Worm (Caenorhabditis elegans) whole organism, young adult: ENCODE measurements around the gene pqn-25.

Source experiments
- B0035.1 ChIP-seq: sonication (generic microtip); optimal IDR thresholded peaks from 2 replicates; lab custom pipeline; 2016; ENCODE audit warnings: missing genetic modification characterization, mild to moderate bottlenecking, missing compliant biosample characterization, missing genotype, missing genetic modification reagents
- C06A6.2 ChIP-seq: fragments of 200-800 bp; sonication (Bioruptor generic); conservative IDR thresholded peaks from 2 replicates; pipeline ENCODE4 v1.3.6; 2022; ENCODE audit warnings: missing genetic modification characterization, missing compliant biosample characterization
- D2030.7 ChIP-seq: fragments of 200-800 bp; sonication (Bioruptor generic); IDR thresholded peaks from 2 replicates; pipeline ENCODE4 v1.3.6; 2022; ENCODE audit warnings: missing genetic modification reagents, missing genetic modification characterization, missing compliant biosample characterization
- F39B2.1 ChIP-seq: fragments of 200-800 bp; sonication (Bioruptor generic); IDR thresholded peaks from 2 replicates; pipeline ENCODE4 v1.3.6; 2022; ENCODE audit warnings: missing genetic modification reagents, missing genetic modification characterization, missing compliant biosample characterization
- F52B5.7 ChIP-seq: sonication (generic microtip); optimal IDR thresholded peaks from 2 replicates; lab custom pipeline; 2016; ENCODE audit warnings: mild to moderate bottlenecking, missing genetic modification characterization, missing compliant biosample characterization
- F55B11.4 ChIP-seq: sonication (generic microtip); optimal IDR thresholded peaks from 2 replicates; lab custom pipeline; 2016; ENCODE audit warnings: missing compliant biosample characterization, missing genetic modification characterization, borderline replicate concordance; ENCODE audit not compliant: insufficient read depth
- K11D2.4 ChIP-seq: fragments of 200-800 bp; sonication (Bioruptor generic); IDR thresholded peaks from 2 replicates; pipeline ENCODE4 v1.3.6; 2022; ENCODE audit warnings: missing genetic modification reagents, missing genetic modification characterization, missing compliant biosample characterization
- T26A5.8 ChIP-seq: sonication (generic microtip); optimal IDR thresholded peaks from 2 replicates; lab custom pipeline; 2016; ENCODE audit warnings: missing genetic modification characterization, missing compliant biosample characterization
- Y67H2A.10 ChIP-seq: fragments of 200-800 bp; sonication (Bioruptor generic); conservative IDR thresholded peaks from 2 replicates; pipeline ENCODE4 v1.3.6; 2022; ENCODE audit warnings: missing genetic modification reagents, missing genetic modification characterization, missing compliant biosample characterization
- Y79H2A.3 ChIP-seq: fragments of 200-800 bp; sonication (Bioruptor generic); conservative IDR thresholded peaks from 2 replicates; pipeline ENCODE4 v1.3.6; 2022; ENCODE audit warnings: missing genetic modification reagents, missing genetic modification characterization, missing compliant biosample characterization
- Y95B8A.8 ChIP-seq: fragments of 200-800 bp; sonication (Bioruptor generic); IDR thresholded peaks from 2 replicates; pipeline ENCODE4 v1.3.6; 2022; ENCODE audit warnings: missing genetic modification reagents, missing genetic modification characterization, missing compliant biosample characterization
- ZK185.1 ChIP-seq: sonication (generic microtip); optimal IDR thresholded peaks from 2 replicates; lab custom pipeline; 2016; ENCODE audit warnings: mild to moderate bottlenecking, missing genetic modification characterization, missing compliant biosample characterization; ENCODE audit not compliant: poor library complexity, severe bottlenecking
- aptf-2 ChIP-seq: fragments of 200-800 bp; sonication (Bioruptor generic); conservative IDR thresholded peaks from 2 replicates; pipeline ENCODE4 v1.3.6; 2022; ENCODE audit warnings: missing genetic modification reagents, missing genetic modification characterization, missing compliant biosample characterization
- aptf-3 ChIP-seq: fragments of 200-800 bp; sonication (Bioruptor generic); IDR thresholded peaks from 2 replicates; pipeline ENCODE4 v1.3.6; 2022; ENCODE audit warnings: missing genetic modification characterization, missing compliant biosample characterization
- ceh-100 ChIP-seq: fragments of 200-800 bp; sonication (Bioruptor generic); IDR thresholded peaks from 2 replicates; pipeline ENCODE4 v1.3.6; 2022; ENCODE audit warnings: missing genetic modification reagents, missing genetic modification characterization, missing compliant biosample characterization
- ceh-40 ChIP-seq: fragments of 200-800 bp; sonication (Bioruptor generic); IDR thresholded peaks from 2 replicates; pipeline ENCODE4 v1.3.6; 2022; ENCODE audit warnings: missing genetic modification characterization, missing compliant biosample characterization
- ceh-58 ChIP-seq: fragments of 200-800 bp; sonication (Bioruptor generic); IDR thresholded peaks from 2 replicates; pipeline ENCODE4 v1.3.6; 2022; ENCODE audit warnings: missing genetic modification characterization, missing compliant biosample characterization
- ceh-91 ChIP-seq: fragments of 200-800 bp; sonication (Bioruptor generic); IDR thresholded peaks from 2 replicates; pipeline ENCODE4 v1.3.6; 2022; ENCODE audit warnings: missing genetic modification reagents, missing genetic modification characterization, missing compliant biosample characterization
- die-1 ChIP-seq: sonication (generic microtip); optimal IDR thresholded peaks from 2 replicates; lab custom pipeline; 2016; ENCODE audit warnings: missing genotype, mild to moderate bottlenecking, missing genetic modification characterization, missing compliant biosample characterization
- dox-1 ChIP-seq: fragments of 200-800 bp; sonication (Bioruptor generic); IDR thresholded peaks from 2 replicates; pipeline ENCODE4 v1.3.6; 2022; ENCODE audit warnings: missing genetic modification reagents, missing genetic modification characterization, missing compliant biosample characterization
- dpff-1 ChIP-seq: sonication (generic microtip); optimal IDR thresholded peaks from 2 replicates; lab custom pipeline; 2017; ENCODE audit warnings: mild to moderate bottlenecking, missing genetic modification characterization, missing compliant biosample characterization
- egl-18 ChIP-seq: fragments of 200-800 bp; sonication (Bioruptor generic); IDR thresholded peaks from 2 replicates; pipeline ENCODE4 v1.3.6; 2022; ENCODE audit warnings: missing genetic modification reagents, missing genetic modification characterization, missing compliant biosample characterization
- egl-44 ChIP-seq: fragments of 200-800 bp; sonication (Bioruptor generic); IDR thresholded peaks from 2 replicates; pipeline ENCODE4 v1.3.6; 2022; ENCODE audit warnings: missing genetic modification reagents, missing genetic modification characterization, missing compliant biosample characterization
- ets-4 ChIP-seq: fragments of 200-800 bp; sonication (Bioruptor generic); optimal IDR thresholded peaks from 2 replicates; lab custom pipeline; 2018; ENCODE audit warnings: mild to moderate bottlenecking, missing genetic modification characterization, missing compliant biosample characterization
- gei-17 ChIP-seq: fragments of 200-800 bp; sonication (Bioruptor generic); optimal IDR thresholded peaks from 2 replicates; lab custom pipeline; 2018; ENCODE audit warnings: mild to moderate bottlenecking, missing genetic modification characterization, missing compliant biosample characterization
- hlh-12 ChIP-seq: sonication (generic microtip); optimal IDR thresholded peaks from 2 replicates; lab custom pipeline; 2016; ENCODE audit warnings: missing genetic modification characterization, missing compliant biosample characterization
- lag-1 ChIP-seq: fragments of 200-800 bp; sonication (Bioruptor generic); IDR thresholded peaks from 2 replicates; pipeline ENCODE4 v1.3.6; 2022; ENCODE audit warnings: missing genetic modification reagents, missing genetic modification characterization, missing compliant biosample characterization
- lsl-1 ChIP-seq: fragments of 200-800 bp; sonication (Bioruptor generic); optimal IDR thresholded peaks from 2 replicates; lab custom pipeline; 2018; ENCODE audit warnings: mild to moderate bottlenecking, missing genetic modification characterization, moderate library complexity, missing compliant biosample characterization
- lsy-27 ChIP-seq: sonication (generic microtip); optimal IDR thresholded peaks from 2 replicates; lab custom pipeline; 2017; ENCODE audit warnings: missing genetic modification characterization, mild to moderate bottlenecking, missing compliant biosample characterization, antibody characterized with exemption, missing genotype, borderline replicate concordance; ENCODE audit not compliant: insufficient read depth
- madf-10 ChIP-seq: sonication (generic microtip); optimal IDR thresholded peaks from 2 replicates; lab custom pipeline; 2016; ENCODE audit warnings: mild to moderate bottlenecking, missing genetic modification characterization, missing compliant biosample characterization
- mel-28 ChIP-seq: sonication (generic microtip); optimal IDR thresholded peaks from 2 replicates; lab custom pipeline; 2016; ENCODE audit warnings: borderline replicate concordance, mild to moderate bottlenecking, missing genetic modification characterization, missing compliant biosample characterization
- mes-4 ChIP-seq: sonication (generic microtip); optimal IDR thresholded peaks from 2 replicates; lab custom pipeline; 2016; ENCODE audit warnings: missing genotype, missing genetic modification characterization, missing compliant biosample characterization
- nfya-1 ChIP-seq: sonication (generic microtip); optimal IDR thresholded peaks from 2 replicates; lab custom pipeline; 2017; ENCODE audit warnings: antibody characterized with exemption, missing compliant biosample characterization, missing genetic modification characterization, borderline replicate concordance; ENCODE audit not compliant: insufficient read depth
- nfya-2 ChIP-seq: fragments of 200-800 bp; sonication (Bioruptor generic); IDR thresholded peaks from 2 replicates; pipeline ENCODE4 v1.3.6; 2022; ENCODE audit warnings: missing genetic modification reagents, missing genetic modification characterization, missing compliant biosample characterization
- nfyb-1 ChIP-seq: fragments of 200-800 bp; sonication (Bioruptor generic); IDR thresholded peaks from 2 replicates; pipeline ENCODE4 v1.3.6; 2022; ENCODE audit warnings: missing genetic modification reagents, missing genetic modification characterization, missing compliant biosample characterization
- nhr-80 ChIP-seq: sonication (generic microtip); optimal IDR thresholded peaks from 2 replicates; lab custom pipeline; 2016; ENCODE audit warnings: missing genetic modification characterization, missing compliant biosample characterization
- repo-1 ChIP-seq: sonication (generic microtip); optimal IDR thresholded peaks from 2 replicates; lab custom pipeline; 2017; ENCODE audit warnings: mild to moderate bottlenecking, missing genetic modification characterization, missing compliant biosample characterization
- rpc-1 ChIP-seq, 2 experiments: fragments of 150-350 bp in 1 of 2; sonication (generic microtip) in 1 of 2; optimal IDR thresholded peaks; 2 replicates each; lab custom pipeline; 2014 to 2018; ENCODE audit warnings: missing biosample characterization in 1 of 2, missing genetic modification characterization in 1 of 2, missing genetic modification reagents in 1 of 2, missing genotype in 1 of 2
- snpc-1.1 ChIP-seq: sonication (generic microtip); optimal IDR thresholded peaks from 2 replicates; lab custom pipeline; 2017; ENCODE audit warnings: missing genetic modification characterization, mild to moderate bottlenecking, missing compliant biosample characterization, antibody characterized with exemption, moderate library complexity, missing genotype, missing genetic modification reagents; ENCODE audit not compliant: insufficient read depth
- snpc-1.3 ChIP-seq: sonication (generic microtip); optimal IDR thresholded peaks from 2 replicates; lab custom pipeline; 2017; ENCODE audit warnings: missing genetic modification characterization, mild to moderate bottlenecking, missing compliant biosample characterization, antibody characterized with exemption, moderate library complexity, missing genotype, missing genetic modification reagents; ENCODE audit not compliant: insufficient read depth
- sptf-2 ChIP-seq: fragments of 200-800 bp; sonication (Bioruptor generic); optimal IDR thresholded peaks from 2 replicates; lab custom pipeline; 2018; ENCODE audit warnings: mild to moderate bottlenecking, missing genetic modification characterization, missing compliant biosample characterization
- tbp1 ChIP-seq: fragments of 200-800 bp; sonication (Bioruptor generic); optimal IDR thresholded peaks from 2 replicates; lab custom pipeline; 2018; ENCODE audit warnings: mild to moderate bottlenecking, missing genetic modification characterization, missing compliant biosample characterization
- tbx-9 ChIP-seq: sonication (generic microtip); optimal IDR thresholded peaks from 2 replicates; lab custom pipeline; 2016; ENCODE audit warnings: borderline replicate concordance, missing genetic modification characterization, inconsistent platforms, missing compliant biosample characterization
- unc-130 ChIP-seq: sonication (generic microtip); optimal IDR thresholded peaks from 2 replicates; lab custom pipeline; 2016; ENCODE audit warnings: missing genetic modification reagents, missing genetic modification characterization, missing compliant biosample characterization
- ztf-18 ChIP-seq: sonication (generic microtip); optimal IDR thresholded peaks from 2 replicates; lab custom pipeline; 2016; ENCODE audit warnings: missing genotype, mild to moderate bottlenecking, missing genetic modification characterization, missing compliant biosample characterization
- ztf-22 ChIP-seq: fragments of 200-800 bp; sonication (Bioruptor generic); optimal IDR thresholded peaks from 2 replicates; lab custom pipeline; 2018; ENCODE audit warnings: mild to moderate bottlenecking, missing genetic modification characterization, moderate library complexity, missing compliant biosample characterization
- ztf-28 ChIP-seq: fragments of 200-800 bp; sonication (Bioruptor generic); IDR thresholded peaks from 2 replicates; pipeline ENCODE4 v1.3.6; 2022; ENCODE audit warnings: missing genetic modification reagents, missing genetic modification characterization, missing compliant biosample characterization
- ztf-6 ChIP-seq: fragments of 200-800 bp; sonication (Bioruptor generic); IDR thresholded peaks from 2 replicates; pipeline ENCODE4 v1.3.6; 2022; ENCODE audit warnings: missing genetic modification reagents, missing genetic modification characterization, missing compliant biosample characterization

pqn-25 gene

ce11 chrIII:5503669-5504068 lies 8.7 kb downstream of the pqn-25 start (continued):
- peak; percentile 35 for TF ChIP-seq snpc-1.3 (tag; lab: Kevin White, UChicago)
- no peak for TF ChIP-seq sptf-2 (GFP tag; lab: Kevin White, UChicago)
- TF ChIP-seq unc-130 (GFP tag; lab: Kevin White, UChicago), result no peak
- no peak for TF ChIP-seq mes-4
- TF ChIP-seq ceh-58 (GFP tag; lab: Robert Waterston, UW), result no peak
- TF ChIP-seq ztf-22 (GFP tag; lab: Kevin White, UChicago), result no peak
- no peak for TF ChIP-seq egl-44 (GFP tag; lab: Robert Waterston, UW)
- TF ChIP-seq aptf-3, result no peak
- no peak for TF ChIP-seq hlh-12 (tag; lab: Kevin White, UChicago)
- no peak for TF ChIP-seq ZK185.1 (tag; lab: Kevin White, UChicago)
- no peak for TF ChIP-seq snpc-1.1 (tag; lab: Kevin White, UChicago)
- no peak for TF ChIP-seq K11D2.4
- TF ChIP-seq lsl-1 (GFP tag; lab: Kevin White, UChicago), result peak; percentile 41
- TF ChIP-seq gei-17 (GFP tag; lab: Kevin White, UChicago), result no peak
- TF ChIP-seq madf-10, result no peak
- TF ChIP-seq tbx-9 (tag; lab: Kevin White, UChicago), result no peak
- no peak for TF ChIP-seq nfya-2
- TF ChIP-seq nfyb-1 (GFP tag; lab: Robert Waterston, UW), result no peak
- TF ChIP-seq ztf-6, result no peak
- no peak for TF ChIP-seq D2030.7
- no peak for TF ChIP-seq tbp1 (GFP tag; lab: Kevin White, UChicago)
- no peak for TF ChIP-seq ceh-40
- no peak for TF ChIP-seq ets-4 (GFP tag; lab: Kevin White, UChicago)
- peak; percentile 19; the same call in 1 of the 2 replicates for TF ChIP-seq ceh-100 (GFP tag; lab: Robert Waterston, UW)
- TF ChIP-seq aptf-2 (GFP tag; lab: Robert Waterston, UW), result no peak
- TF ChIP-seq F52B5.7, result no peak
- no peak for TF ChIP-seq ztf-28 (GFP tag; lab: Robert Waterston, UW)
- TF ChIP-seq dox-1, result no peak
- no peak for TF ChIP-seq Y67H2A.10 (GFP tag; lab: Robert Waterston, UW)
- no peak for TF ChIP-seq nfya-1 (tag; lab: Kevin White, UChicago)
- TF ChIP-seq egl-18, result no peak
- no peak for TF ChIP-seq ztf-18 (tag; lab: Kevin White, UChicago)
- no peak for TF ChIP-seq B0035.1 (tag; lab: Kevin White, UChicago)
- no peak for TF ChIP-seq lag-1 (GFP tag; lab: Robert Waterston, UW)
- no peak for TF ChIP-seq Y95B8A.8 (GFP tag; lab: Robert Waterston, UW)
- TF ChIP-seq die-1, result no peak
- no peak for TF ChIP-seq nhr-80 (tag; lab: Kevin White, UChicago)
- no peak for TF ChIP-seq F55B11.4 (tag; lab: Kevin White, UChicago)
- TF ChIP-seq T26A5.8 (tag; lab: Kevin White, UChicago), result no peak
- no peak for TF ChIP-seq F39B2.1 (GFP tag; lab: Robert Waterston, UW)
- no peak for TF ChIP-seq C06A6.2 (GFP tag; lab: Robert Waterston, UW)
- TF ChIP-seq rpc-1 (optimal IDR thresholded peaks at IDR 0.05; lab: Kevin White, UChicago), result no peak
- no peak for TF ChIP-seq rpc-1 (tag; optimal IDR thresholded peaks at IDR 0.05; lab: Kevin White, UChicago)
- no peak for TF ChIP-seq lsy-27 (tag; lab: Kevin White, UChicago)
- 0 out of 2 replicates have a peak, but pooled peaks have one; percentile 10 for TF ChIP-seq Y79H2A.3
- no peak for TF ChIP-seq mel-28 (tag; lab: Kevin White, UChicago)
- TF ChIP-seq ceh-91, result peak; percentile 48; the same call in 1 of the 2 replicates
- no peak for TF ChIP-seq dpff-1 (tag; lab: Kevin White, UChicago)
- TF ChIP-seq repo-1 (tag; lab: Kevin White, UChicago), result no peak
